Worm (Caenorhabditis elegans) whole organism, mixed stage, embryonic: Measurements from ENCODE around the gene Y5H2B.3.

ENCODE experiments used
- M03D4.4 ChIP-seq: sonication (generic microtip); optimal IDR thresholded peaks from 2 replicates; lab custom pipeline; 2017; ENCODE audit warnings: mild to moderate bottlenecking, missing genetic modification characterization, missing compliant biosample characterization
- bed-3 ChIP-seq: fragments of 200-800 bp; sonication (Bioruptor generic); optimal IDR thresholded peaks from 3 replicates; lab custom pipeline; 2018; ENCODE audit warnings: mild to moderate bottlenecking, missing genetic modification characterization, moderate library complexity, missing compliant biosample characterization
- blmp-1 ChIP-seq: fragments of 150-350 bp; optimal IDR thresholded peaks from 2 replicates; lab custom pipeline; 2014; ENCODE audit warnings: missing biosample characterization, missing genetic modification characterization
- ceh-39 ChIP-seq: fragments of 150-350 bp; optimal IDR thresholded peaks from 2 replicates; lab custom pipeline; 2014; ENCODE audit warnings: missing biosample characterization, missing genetic modification characterization
- ceh-43 ChIP-seq: fragments of 200-800 bp; sonication (Bioruptor generic); optimal IDR thresholded peaks from 2 replicates; lab custom pipeline; 2018; ENCODE audit warnings: mild to moderate bottlenecking, missing genetic modification characterization, moderate library complexity, missing compliant biosample characterization
- ceh-83 ChIP-seq: fragments of 200-800 bp; sonication (Bioruptor generic); optimal IDR thresholded peaks from 2 replicates; lab custom pipeline; 2018; ENCODE audit warnings: mild to moderate bottlenecking, missing genetic modification characterization, missing compliant biosample characterization
- ces-1 ChIP-seq: fragments of 150-350 bp; optimal IDR thresholded peaks from 2 replicates; lab custom pipeline; 2014; ENCODE audit warnings: missing biosample characterization, missing genetic modification reagents, missing genetic modification characterization
- cnd-1 ChIP-seq: fragments of 200-800 bp; sonication (Bioruptor generic); optimal IDR thresholded peaks from 2 replicates; lab custom pipeline; 2018; ENCODE audit warnings: mild to moderate bottlenecking, missing genetic modification characterization, missing compliant biosample characterization
- drap-1 ChIP-seq: fragments of 200-800 bp; sonication (Bioruptor generic); optimal IDR thresholded peaks from 3 replicates; lab custom pipeline; 2018; ENCODE audit warnings: mild to moderate bottlenecking, missing genetic modification characterization, missing compliant biosample characterization
- elt-3 ChIP-seq: fragments of 150-350 bp; optimal IDR thresholded peaks from 2 replicates; lab custom pipeline; 2014; ENCODE audit warnings: missing biosample characterization, missing genetic modification characterization
- flh-1 ChIP-seq: fragments of 200-800 bp; sonication (Bioruptor generic); optimal IDR thresholded peaks from 2 replicates; lab custom pipeline; 2018; ENCODE audit warnings: mild to moderate bottlenecking, missing genetic modification characterization, moderate library complexity, missing compliant biosample characterization
- ham-2 ChIP-seq: fragments of 200-800 bp; sonication (Bioruptor generic); optimal IDR thresholded peaks from 2 replicates; lab custom pipeline; 2018; ENCODE audit warnings: mild to moderate bottlenecking, missing genetic modification characterization, missing compliant biosample characterization
- hlh-1 ChIP-seq: fragments of 150-350 bp; optimal IDR thresholded peaks from 2 replicates; lab custom pipeline; 2014; ENCODE audit warnings: missing biosample characterization, missing genetic modification reagents, missing genetic modification characterization
- lin-13 ChIP-seq: fragments of 150-350 bp; optimal IDR thresholded peaks from 2 replicates; lab custom pipeline; 2014; ENCODE audit warnings: missing biosample characterization, missing genetic modification characterization
- lsy-2 ChIP-seq: fragments of 150-350 bp; optimal IDR thresholded peaks from 2 replicates; lab custom pipeline; 2014; ENCODE audit warnings: missing biosample characterization, missing genetic modification characterization
- mab-5 ChIP-seq: fragments of 150-350 bp; optimal IDR thresholded peaks from 2 replicates; lab custom pipeline; 2014; ENCODE audit warnings: missing biosample characterization, missing genetic modification characterization
- mep-1 ChIP-seq: fragments of 150-350 bp; optimal IDR thresholded peaks from 2 replicates; lab custom pipeline; 2017; ENCODE audit warnings: missing biosample characterization, missing genetic modification reagents, missing genetic modification characterization, inconsistent platforms
- mls-2 ChIP-seq: sonication (generic microtip); optimal IDR thresholded peaks from 2 replicates; lab custom pipeline; 2016; ENCODE audit warnings: mild to moderate bottlenecking, missing genetic modification characterization, moderate library complexity, missing compliant biosample characterization
- nhr-12 ChIP-seq: fragments of 150-350 bp; optimal IDR thresholded peaks from 2 replicates; lab custom pipeline; 2014; ENCODE audit warnings: missing biosample characterization, missing genetic modification characterization
- nhr-2 ChIP-seq: fragments of 150-350 bp; optimal IDR thresholded peaks from 2 replicates; lab custom pipeline; 2014; ENCODE audit warnings: missing biosample characterization, missing genetic modification characterization
- nhr-237 ChIP-seq: fragments of 150-350 bp; optimal IDR thresholded peaks from 2 replicates; lab custom pipeline; 2014; ENCODE audit warnings: missing biosample characterization, missing genetic modification characterization
- nhr-28 ChIP-seq: fragments of 150-350 bp; optimal IDR thresholded peaks from 2 replicates; lab custom pipeline; 2014; ENCODE audit warnings: missing biosample characterization, missing genetic modification characterization
- pha-4 ChIP-seq: fragments of 150-350 bp; optimal IDR thresholded peaks from 2 replicates; lab custom pipeline; 2018; ENCODE audit warnings: missing biosample characterization, missing genetic modification reagents, missing genetic modification characterization
- sem-2 ChIP-seq: fragments of 200-800 bp; sonication (Bioruptor generic); optimal IDR thresholded peaks from 2 replicates; lab custom pipeline; 2018; ENCODE audit warnings: mild to moderate bottlenecking, missing genetic modification characterization, missing compliant biosample characterization
- snpc-4 ChIP-seq: fragments of 150-350 bp; optimal IDR thresholded peaks from 2 replicates; lab custom pipeline; 2014; ENCODE audit warnings: missing biosample characterization, missing genetic modification characterization
- sptf-1 ChIP-seq: sonication (generic microtip); optimal IDR thresholded peaks from 2 replicates; lab custom pipeline; 2017; ENCODE audit warnings: mild to moderate bottlenecking, missing genetic modification characterization, moderate library complexity, missing compliant biosample characterization
- tbx-8 ChIP-seq: fragments of 200-800 bp; sonication (Bioruptor generic); optimal IDR thresholded peaks from 2 replicates; lab custom pipeline; 2018; ENCODE audit warnings: mild to moderate bottlenecking, missing genetic modification characterization, moderate library complexity, missing compliant biosample characterization
- zip-8 ChIP-seq: fragments of 150-350 bp; optimal IDR thresholded peaks from 2 replicates; lab custom pipeline; 2014; ENCODE audit warnings: missing biosample characterization, missing genetic modification characterization
- ztf-11 ChIP-seq: fragments of 150-350 bp; optimal IDR thresholded peaks from 2 replicates; lab custom pipeline; 2014; ENCODE audit warnings: missing biosample characterization, missing genetic modification characterization

Gene Y5H2B.3

ce11 chrV:2156830-2157229, 31.3 kb upstream of the Y5H2B.3 start, which contains the start of gene srbc-22:
TSS of gene srbc-22 (plus strand) at chrV:2157130.
- TF ChIP-seq ham-2 (no peak), pha-4 (no peak), zip-8 (peak; percentile 23), drap-1 (GFP tag; lab: Kevin White, UChicago) (no peak)

DNA sequence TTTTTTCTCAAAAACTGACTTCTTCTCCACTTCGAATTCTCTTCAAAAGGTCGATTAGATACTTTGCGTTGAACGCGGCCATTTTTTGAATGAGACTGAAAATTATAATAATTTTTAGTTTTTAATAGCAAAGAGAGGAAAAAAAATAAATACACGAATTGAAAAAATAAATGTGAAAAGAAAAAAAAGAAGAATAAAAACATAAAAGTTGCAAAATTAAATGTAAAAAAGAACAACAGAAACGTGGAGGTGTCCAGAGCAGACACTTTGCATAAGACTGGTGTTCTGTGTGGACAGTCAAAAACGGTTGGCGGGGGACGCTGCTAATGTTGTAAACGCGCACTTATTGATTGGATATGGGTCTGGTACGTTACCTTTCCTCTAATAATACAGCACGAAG, 28.8 kb upstream of the Y5H2B.3 start, which contains the start of gene C45H4.14:
Gene C45H4.14 (minus strand): TSS at position 101 of the 400 bp plus-strand sequence.
- TF ChIP-seq M03D4.4 (no peak), mab-5 (tag; lab: Kevin White, UChicago) (no peak), nhr-237 (tag; lab: Kevin White, UChicago) (no peak)

- TF ChIP-seq drap-1 (GFP tag; lab: Kevin White, UChicago) (no peak), nhr-12 (tag; lab: Kevin White, UChicago) (no peak), ceh-83 (no peak), nhr-237 (tag; lab: Kevin White, UChicago) (no peak), mab-5 (tag; lab: Kevin White, UChicago) (no peak), zip-8 (no peak), elt-3 (no peak), nhr-2 (tag; lab: Kevin White, UChicago) (no peak), hlh-1 (tag; lab: Kevin White, UChicago) (no peak), ces-1 (GFP tag; lab: Kevin White, UChicago) (no peak), nhr-28 (tag; lab: Kevin White, UChicago) (no peak)
These were observed 24.4 kb upstream of the Y5H2B.3 start, which contains the start of gene str-255 for ce11 chrV:2163735-2164134. TSS of gene str-255 (minus strand) at chrV:2163835.

DNA sequence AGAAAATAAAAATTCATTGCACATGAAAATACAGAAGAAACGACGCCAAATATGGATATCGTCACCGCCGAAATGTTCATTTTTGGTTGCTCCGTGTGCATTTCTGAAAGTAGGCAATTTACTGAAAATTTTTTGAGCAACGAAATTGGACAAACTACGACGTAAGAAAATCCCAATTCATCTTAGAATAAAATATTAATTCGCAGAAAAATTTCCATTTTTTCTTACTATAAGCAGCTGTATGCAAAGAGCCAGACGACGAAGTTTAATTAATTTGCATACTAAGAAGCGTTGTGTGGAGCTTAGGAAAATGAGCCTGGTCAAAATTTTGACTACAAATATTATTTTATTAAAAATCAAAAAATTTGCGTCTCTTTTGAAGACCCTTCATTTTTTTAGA, 21.4 kb upstream of the Y5H2B.3 start, which contains the start of gene srbc-19:
Gene srbc-19 (minus strand): TSS at position 101 of the 400 bp plus-strand sequence.
- TF ChIP-seq elt-3 = no peak
- TF ChIP-seq ceh-43 (GFP tag; lab: Kevin White, UChicago) = no peak
- no peak for TF ChIP-seq sptf-1 (tag; lab: Kevin White, UChicago)
- no peak for TF ChIP-seq ceh-39 (tag; lab: Kevin White, UChicago)

DNA sequence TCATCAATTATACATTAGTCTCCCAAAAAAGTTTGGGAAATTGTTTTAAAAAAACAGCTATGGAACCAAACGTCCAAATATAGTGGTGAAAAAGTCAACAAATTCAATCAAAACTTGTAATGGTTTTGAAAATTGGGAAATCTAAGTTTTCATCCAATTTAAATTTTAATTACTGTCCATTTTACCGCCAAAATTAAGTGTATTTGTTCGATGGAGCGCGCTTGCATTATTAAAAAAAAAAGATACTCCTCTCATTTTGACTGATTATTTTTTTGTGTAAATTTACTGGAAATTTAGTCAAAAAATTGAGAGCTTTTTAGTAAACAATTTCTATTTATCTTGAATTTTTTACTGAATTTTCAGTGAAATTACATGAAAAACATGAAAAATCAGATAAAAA, 13.6 kb upstream of the Y5H2B.3 start:
- TF ChIP-seq zip-8 = no peak
- TF ChIP-seq ceh-39 (tag; lab: Kevin White, UChicago) = no peak
- TF ChIP-seq nhr-28 (tag; lab: Kevin White, UChicago) = no peak
- no peak for TF ChIP-seq lsy-2 (tag; lab: Kevin White, UChicago)
- TF ChIP-seq elt-3 = no peak
- no peak for TF ChIP-seq drap-1 (GFP tag; lab: Kevin White, UChicago)
- TF ChIP-seq lin-13 = no peak
- TF ChIP-seq blmp-1 = no peak
- no peak for TF ChIP-seq M03D4.4

DNA sequence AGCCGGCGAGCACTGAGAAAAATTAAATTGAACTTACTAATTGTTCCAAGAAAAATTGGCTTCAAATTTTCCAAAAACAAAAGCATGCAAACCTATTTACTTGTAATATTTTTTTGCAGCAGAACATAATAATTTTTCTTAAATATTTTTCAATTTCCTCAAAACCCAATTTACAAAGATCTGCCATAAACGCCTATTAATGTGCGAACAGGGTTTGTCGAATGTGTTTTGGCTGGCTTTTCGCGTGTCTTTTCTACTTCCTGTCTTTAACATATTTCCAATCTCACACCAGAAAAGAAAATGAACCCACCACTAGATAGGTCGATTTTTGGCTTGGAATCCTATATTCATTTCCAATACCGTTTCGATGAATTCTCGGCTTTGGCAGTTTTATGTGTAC, 12.9 kb upstream of the Y5H2B.3 start, which contains the start of gene C45H4.18:
Gene C45H4.18 (plus strand): TSS at position 301 of the 400 bp plus-strand sequence.
- TF ChIP-seq mls-2 (tag; lab: Kevin White, UChicago) (no peak), ham-2 (no peak), bed-3 (GFP tag; lab: Kevin White, UChicago) (no peak), elt-3 (no peak), zip-8 (no peak), drap-1 (GFP tag; lab: Kevin White, UChicago) (no peak), cnd-1 (tag; lab: Kevin White, UChicago) (no peak)

- no peak for TF ChIP-seq tbx-8 (GFP tag; lab: Kevin White, UChicago)
These were observed 10.8 kb upstream of the Y5H2B.3 start, which contains the start of gene srbc-17 for ce11 chrV:2177307-2177764. TSS of gene srbc-17 (plus strand) at chrV:2177714.

DNA sequence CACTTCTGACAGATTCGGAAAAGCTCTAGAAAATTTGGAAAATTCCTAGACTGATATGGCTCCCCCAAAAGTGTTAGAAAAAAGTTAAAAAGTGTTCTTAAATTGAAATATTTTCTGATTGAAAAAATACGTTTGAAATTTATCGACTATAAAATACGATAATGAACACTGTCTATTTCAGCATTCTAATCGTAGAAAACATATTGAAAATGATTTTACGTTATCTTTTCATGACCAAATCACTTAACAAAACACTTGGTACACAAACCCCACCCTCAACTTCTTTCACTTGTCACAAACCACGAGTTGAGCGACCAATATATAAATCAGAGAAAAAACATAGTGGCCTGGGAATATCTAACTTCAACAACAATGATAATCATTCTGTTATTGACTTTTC, 8.9 kb upstream of the Y5H2B.3 start, which contains the start of gene cyp-33C1:
Gene cyp-33C1 (plus strand): TSS at position 301 of the 400 bp plus-strand sequence.
- TF ChIP-seq nhr-237 (tag; lab: Kevin White, UChicago) = no peak
- no peak for TF ChIP-seq snpc-4
- TF ChIP-seq flh-1 (GFP tag; lab: Kevin White, UChicago) = no peak
- no peak for TF ChIP-seq nhr-2 (tag; lab: Kevin White, UChicago)
- no peak for TF ChIP-seq mep-1 (tag; lab: Kevin White, UChicago)
- TF ChIP-seq sptf-1 (tag; lab: Kevin White, UChicago) = no peak
- no peak for TF ChIP-seq drap-1 (GFP tag; lab: Kevin White, UChicago)
- no peak for TF ChIP-seq sem-2 (GFP tag; lab: Kevin White, UChicago)
- TF ChIP-seq ztf-11 (tag; lab: Kevin White, UChicago) = no peak
- TF ChIP-seq hlh-1 (tag; lab: Kevin White, UChicago) = no peak
- TF ChIP-seq lsy-2 (tag; lab: Kevin White, UChicago) = no peak
- no peak for TF ChIP-seq tbx-8 (GFP tag; lab: Kevin White, UChicago)
